Fruit fly (Drosophila melanogaster) S2 (cell line): ENCODE measurements around the gene Cpr65Av.

Experiments
- CG8478 ChIP-seq: fragments of >200 bp; optimal IDR thresholded peaks from 2 replicates; lab custom pipeline; 2018
- CTCF ChIP-seq, 2 experiments: fragments of >200 bp; optimal IDR thresholded peaks; 2 replicates each; lab custom pipeline; 2018

dm6 chr3L:6181776-6182175, 42.0 kb upstream of the Cpr65Av start, which contains the start of gene CG10274:
- no peak for TF ChIP-seq CG8478 (lab: Kevin White, UChicago)
- TF ChIP-seq CTCF (optimal IDR thresholded peaks at IDR 0.05; lab: Kevin White, UChicago) = no peak
